Worm (Caenorhabditis elegans) whole organism, midembryonic: ENCODE results near the gene daf-18.

Experiments used
- T22C8.4 ChIP-seq: fragments of 200-800 bp; sonication (Bioruptor generic); IDR thresholded peaks from 2 replicates; pipeline ENCODE4 v1.3.6; 2022; ENCODE audit warnings: missing genetic modification characterization, missing compliant biosample characterization
- cog-1 ChIP-seq: sonication (generic microtip); optimal IDR thresholded peaks from 2 replicates; lab custom pipeline; 2016; ENCODE audit warnings: missing genetic modification characterization, missing compliant biosample characterization
- flt-1 ChIP-seq: fragments of 200-800 bp; sonication (Bioruptor generic); IDR thresholded peaks from 2 replicates; pipeline ENCODE4 v1.3.6; 2022; ENCODE audit warnings: missing genetic modification characterization, missing compliant biosample characterization
- klf-2 ChIP-seq: fragments of 200-800 bp; sonication (Bioruptor generic); conservative IDR thresholded peaks from 2 replicates; pipeline ENCODE4 v1.3.6; 2022; ENCODE audit warnings: missing genetic modification reagents, missing genetic modification characterization, missing compliant biosample characterization
- med-1 ChIP-seq: sonication (generic microtip); optimal IDR thresholded peaks from 2 replicates; lab custom pipeline; 2017; ENCODE audit warnings: missing genetic modification characterization, mild to moderate bottlenecking, missing compliant biosample characterization, antibody characterized with exemption, missing genetic modification reagents; ENCODE audit not compliant: insufficient read depth
- ref-1 ChIP-seq: fragments of 200-800 bp; sonication (Bioruptor generic); conservative IDR thresholded peaks from 2 replicates; pipeline ENCODE4 v1.3.6; 2022; ENCODE audit warnings: missing genetic modification reagents, missing genetic modification characterization, missing compliant biosample characterization
- tab-1 ChIP-seq: fragments of 200-800 bp; sonication (Bioruptor generic); IDR thresholded peaks from 2 replicates; pipeline ENCODE4 v1.3.6; 2022; ENCODE audit warnings: missing genetic modification characterization, missing compliant biosample characterization
- ztf-23 ChIP-seq: fragments of 200-800 bp; sonication (Bioruptor generic); IDR thresholded peaks from 2 replicates; pipeline ENCODE4 v1.3.6; 2022; ENCODE audit warnings: missing genetic modification reagents, missing genetic modification characterization, missing compliant biosample characterization
- ztf-29 ChIP-seq: fragments of 200-800 bp; sonication (Bioruptor generic); IDR thresholded peaks from 2 replicates; pipeline ENCODE4 v1.3.6; 2022; ENCODE audit warnings: missing genetic modification reagents, missing genetic modification characterization, missing compliant biosample characterization

daf-18 gene

ce11 chrIV:440509-440908, 15.5 kb upstream of the daf-18 start, which contains the start of gene hum-8:
Gene hum-8, minus strand, starts transcription at chrIV:440554.
- TF ChIP-seq tab-1 (GFP tag; lab: Robert Waterston, UW) (no peak), flt-1 (GFP tag; lab: Robert Waterston, UW) (no peak), med-1 (GFP tag; lab: Kevin White, UChicago) (no peak), ref-1 (GFP tag; lab: Robert Waterston, UW) (no peak), T22C8.4 (GFP tag; lab: Robert Waterston, UW) (no peak), cog-1 (tag; lab: Kevin White, UChicago) (no peak), ztf-23 (GFP tag; lab: Robert Waterston, UW) (no peak), ztf-29 (no peak), klf-2 (no peak)

ce11 chrIV:438384-438783, 13.4 kb upstream of the daf-18 start:
- TF ChIP-seq T22C8.4 (GFP tag; lab: Robert Waterston, UW) (no peak), med-1 (GFP tag; lab: Kevin White, UChicago) (no peak), flt-1 (GFP tag; lab: Robert Waterston, UW) (no peak), tab-1 (GFP tag; lab: Robert Waterston, UW) (no peak), klf-2 (no peak), ztf-29 (no peak)

- TF ChIP-seq T22C8.4 (GFP tag; lab: Robert Waterston, UW), result no peak
- no peak for TF ChIP-seq ztf-23 (GFP tag; lab: Robert Waterston, UW)
- no peak for TF ChIP-seq flt-1 (GFP tag; lab: Robert Waterston, UW)
- no peak for TF ChIP-seq klf-2
- TF ChIP-seq tab-1 (GFP tag; lab: Robert Waterston, UW), result no peak
- TF ChIP-seq cog-1 (tag; lab: Kevin White, UChicago), result no peak
- no peak for TF ChIP-seq ref-1 (GFP tag; lab: Robert Waterston, UW)
- no peak for TF ChIP-seq ztf-29
- no peak for TF ChIP-seq med-1 (GFP tag; lab: Kevin White, UChicago)
Measured at ce11 chrIV:428869-429268, 3.9 kb upstream of the daf-18 start, which contains the start of gene Y66H1A.5. Gene Y66H1A.5, minus strand, starts transcription at chrIV:429133.

ce11 chrIV:427100-427908, 2.3 kb upstream of the daf-18 start:
- TF ChIP-seq tab-1 (GFP tag; lab: Robert Waterston, UW), result no peak
- no peak for TF ChIP-seq T22C8.4 (GFP tag; lab: Robert Waterston, UW)
- TF ChIP-seq med-1 (GFP tag; lab: Kevin White, UChicago), result no peak

- no peak for TF ChIP-seq flt-1 (GFP tag; lab: Robert Waterston, UW)
- no peak for TF ChIP-seq ref-1 (GFP tag; lab: Robert Waterston, UW)
- no peak for TF ChIP-seq ztf-29
- no peak for TF ChIP-seq med-1 (GFP tag; lab: Kevin White, UChicago)
- TF ChIP-seq cog-1 (tag; lab: Kevin White, UChicago), result no peak
- no peak for TF ChIP-seq ztf-23 (GFP tag; lab: Robert Waterston, UW)
- no peak for TF ChIP-seq tab-1 (GFP tag; lab: Robert Waterston, UW)
- TF ChIP-seq T22C8.4 (GFP tag; lab: Robert Waterston, UW), result no peak
- no peak for TF ChIP-seq klf-2
Measured at ce11 chrIV:426597-426996, 1.6 kb upstream of the daf-18 start.

ce11 chrIV:425995-426394, 1.0 kb upstream of the daf-18 start, which contains the start of gene garr-1:
Gene garr-1, plus strand, starts transcription at chrIV:426168.
- TF ChIP-seq med-1 (GFP tag; lab: Kevin White, UChicago) (no peak), tab-1 (GFP tag; lab: Robert Waterston, UW) (no peak), ztf-23 (GFP tag; lab: Robert Waterston, UW) (no peak), ztf-29 (no peak), cog-1 (tag; lab: Kevin White, UChicago) (no peak), flt-1 (GFP tag; lab: Robert Waterston, UW) (no peak), klf-2 (no peak)

- TF ChIP-seq ztf-29, result no peak
- no peak for TF ChIP-seq cog-1 (tag; lab: Kevin White, UChicago)
- TF ChIP-seq T22C8.4 (GFP tag; lab: Robert Waterston, UW), result no peak
- TF ChIP-seq med-1 (GFP tag; lab: Kevin White, UChicago), result no peak
- no peak for TF ChIP-seq klf-2
Measured at ce11 chrIV:425546-425945, 569 bp upstream of the daf-18 start.

ce11 chrIV:422112-422511, 2.9 kb downstream of the daf-18 start:
- TF ChIP-seq T22C8.4 (GFP tag; lab: Robert Waterston, UW) (no peak), cog-1 (tag; lab: Kevin White, UChicago) (no peak), flt-1 (GFP tag; lab: Robert Waterston, UW) (no peak), ztf-29 (no peak)

ce11 chrIV:420686-421085, 4.3 kb downstream of the daf-18 start:
- no peak for TF ChIP-seq T22C8.4 (GFP tag; lab: Robert Waterston, UW)
- TF ChIP-seq ref-1 (GFP tag; lab: Robert Waterston, UW), result no peak
- no peak for TF ChIP-seq klf-2
- TF ChIP-seq tab-1 (GFP tag; lab: Robert Waterston, UW), result no peak
- TF ChIP-seq flt-1 (GFP tag; lab: Robert Waterston, UW), result no peak
- TF ChIP-seq cog-1 (tag; lab: Kevin White, UChicago), result no peak
- TF ChIP-seq ztf-23 (GFP tag; lab: Robert Waterston, UW), result no peak
- no peak for TF ChIP-seq ztf-29
- no peak for TF ChIP-seq med-1 (GFP tag; lab: Kevin White, UChicago)

- TF ChIP-seq ref-1 (GFP tag; lab: Robert Waterston, UW) (no peak), T22C8.4 (GFP tag; lab: Robert Waterston, UW) (peak; percentile 46; the same call in 1 of the 2 replicates)
Measured at ce11 chrIV:419674-420073, 5.3 kb downstream of the daf-18 start, which contains the start of gene eri-1. Gene eri-1, minus strand, starts transcription at chrIV:419958.
